Worm (Caenorhabditis elegans): ENCODE data around the gene polq-1.

- TF ChIP-seq blmp-1 (tag; optimal IDR thresholded peaks at IDR 0.05; ENCODE audit: insufficient read depth) (no peak), nhr-77 (tag; optimal IDR thresholded peaks at IDR 0.05) (no peak), dmd-4 (tag; optimal IDR thresholded peaks at IDR 0.05) (no peak), nhr-10 (tag; optimal IDR thresholded peaks at IDR 0.05) (no peak), zag-1 (tag; optimal IDR thresholded peaks at IDR 0.05) (no peak), nhr-25 (tag; optimal IDR thresholded peaks at IDR 0.05) (no peak), snpc-4 (tag; optimal IDR thresholded peaks at IDR 0.05) (no peak), aly-2 (tag; optimal IDR thresholded peaks at IDR 0.05) (no peak), lin-39 (tag; optimal IDR thresholded peaks at IDR 0.05) (no peak), nhr-237 (tag; optimal IDR thresholded peaks at IDR 0.05) (no peak), nhr-11 (tag; optimal IDR thresholded peaks at IDR 0.05) (no peak)
Observed at ce11 chrIII:5823617-5824016, 20.7 kb upstream of the polq-1 start, which contains the start of gene R12B2.8.
